Fruit fly (Drosophila melanogaster): Measurements from ENCODE around the gene spg.

DNA sequence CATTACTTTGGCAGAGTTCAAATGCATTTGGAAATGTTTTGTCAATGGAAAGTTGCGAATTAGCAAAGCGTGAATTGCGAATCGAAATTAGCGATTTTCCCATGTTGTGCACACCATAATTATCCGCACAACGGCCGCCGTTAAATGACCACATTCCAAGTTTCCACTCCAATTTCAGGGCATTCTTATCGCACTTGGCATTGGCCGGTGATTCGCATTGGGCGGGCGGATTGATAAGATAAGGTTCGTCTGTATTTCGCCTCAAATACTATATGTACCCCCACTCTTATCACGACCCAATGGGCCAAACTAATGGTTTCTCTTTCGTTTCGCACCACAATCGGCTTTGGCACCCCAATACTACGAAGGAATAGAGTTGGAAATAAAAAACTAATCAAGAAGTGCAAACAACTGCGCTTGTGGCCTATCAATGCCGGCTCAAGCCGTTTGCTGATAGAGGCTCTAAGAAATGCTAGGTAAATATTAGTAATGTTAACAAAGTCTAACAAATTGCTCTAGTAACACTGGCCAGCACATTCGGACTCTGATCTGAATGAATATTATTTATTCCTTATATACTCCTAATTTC is 15.6 kb upstream of the spg start:
- no peak for TF ChIP-seq CG1621 (tag; optimal IDR thresholded peaks at IDR 0.05)
- TF ChIP-seq eg (GFP tag; IDR thresholded peaks at IDR 0.05): no peak
- TF ChIP-seq Ets21C (GFP tag; optimal IDR thresholded peaks at IDR 0.05): no peak
- no peak for TF ChIP-seq Hr39 (GFP tag; optimal IDR thresholded peaks at IDR 0.05)
- TF ChIP-seq lz (GFP tag; optimal IDR thresholded peaks at IDR 0.05): no peak
- TF ChIP-seq CG7368 (GFP tag; optimal IDR thresholded peaks at IDR 0.05): no peak
- no peak for TF ChIP-seq esn (GFP tag; optimal IDR thresholded peaks at IDR 0.05)
- TF ChIP-seq CG3919 (GFP tag; optimal IDR thresholded peaks at IDR 0.05): no peak
- TF ChIP-seq CG6792 (GFP tag; optimal IDR thresholded peaks at IDR 0.05): no peak
- no peak for TF ChIP-seq Lpt (GFP tag; optimal IDR thresholded peaks at IDR 0.05)

Data from whole organism, prepupa.